Worm (Caenorhabditis elegans) whole organism, L4/young adult: ENCODE measurements around the gene lnp-1.

ENCODE experiments used
- dao-5 ChIP-seq: sonication (generic microtip); optimal IDR thresholded peaks from 2 replicates; lab custom pipeline; 2016; ENCODE audit warnings: missing genotype, missing genetic modification characterization, moderate library complexity, missing compliant biosample characterization
- him-1 ChIP-seq: sonication (generic microtip); optimal IDR thresholded peaks from 2 replicates; lab custom pipeline; 2016; ENCODE audit warnings: missing genotype, missing genetic modification reagents, missing genetic modification characterization, missing compliant biosample characterization

DNA sequence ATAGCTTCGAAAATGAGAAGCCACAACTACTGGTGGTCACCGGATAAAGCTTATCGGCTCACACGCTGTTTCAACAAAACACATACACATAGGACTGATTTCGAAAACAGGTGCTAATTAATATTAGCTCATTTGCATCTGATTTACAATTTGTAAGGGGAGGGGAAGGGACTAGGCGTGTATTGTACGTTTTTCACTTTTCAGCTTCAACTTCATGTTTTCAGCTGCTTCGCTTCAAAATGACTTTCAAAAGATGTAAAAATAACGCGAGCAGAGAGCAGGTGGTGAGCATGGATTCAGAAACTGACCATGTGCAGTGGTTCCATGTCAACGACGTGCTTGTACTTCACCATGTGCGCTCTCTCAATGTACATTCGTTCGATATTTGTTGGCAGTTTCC is 12.4 kb downstream of the lnp-1 start:
- TF ChIP-seq him-1 (tag; lab: Kevin White, UChicago) = no peak
- no peak for TF ChIP-seq dao-5
